Fruit fly (Drosophila melanogaster) whole organism, embryonic: ENCODE data around the gene CG18622.

ENCODE experiments used
- B-H2 ChIP-seq: fragments of 200-800 bp; sonication (Bioruptor generic); optimal IDR thresholded peaks from 2 replicates; lab custom pipeline; 2018; ENCODE audit warnings: missing biosample characterization, mild to moderate bottlenecking, missing genetic modification characterization
- BEAF-32 ChIP-seq: fragments of 200-800 bp; sonication (Bioruptor generic); optimal IDR thresholded peaks from 3 replicates; lab custom pipeline; 2017; ENCODE audit warnings: missing biosample characterization, missing genetic modification characterization, mild to moderate bottlenecking, moderate library complexity, missing genetic modification reagents
- CG11504 ChIP-seq: fragments of 200-800 bp; sonication (Bioruptor generic); optimal IDR thresholded peaks from 3 replicates; lab custom pipeline; 2019; ENCODE audit warnings: missing biosample characterization, mild to moderate bottlenecking, missing genetic modification characterization, moderate library complexity
- CG11723 ChIP-seq: fragments of 200-800 bp; sonication (Bioruptor generic); optimal IDR thresholded peaks from 2 replicates; lab custom pipeline; 2017; ENCODE audit warnings: missing biosample characterization, mild to moderate bottlenecking, missing genetic modification characterization
- CG13775 ChIP-seq: fragments of 200-800 bp; sonication (Bioruptor generic); optimal IDR thresholded peaks from 3 replicates; lab custom pipeline; 2017; ENCODE audit warnings: missing biosample characterization, mild to moderate bottlenecking, missing genetic modification characterization
- CG15269 ChIP-seq: fragments of 200-800 bp; sonication (Bioruptor generic); optimal IDR thresholded peaks from 2 replicates; lab custom pipeline; 2018; ENCODE audit warnings: missing biosample characterization, mild to moderate bottlenecking, missing genetic modification characterization, moderate library complexity
- CG15514 ChIP-seq: fragments of 200-800 bp; sonication (Bioruptor generic); optimal IDR thresholded peaks from 3 replicates; lab custom pipeline; 2017; ENCODE audit warnings: missing biosample characterization, missing genetic modification characterization, mild to moderate bottlenecking, moderate library complexity, missing genetic modification reagents
- CG17328 ChIP-seq: fragments of 200-800 bp; sonication (Bioruptor generic); IDR thresholded peaks from 2 replicates; pipeline ENCODE4 v1.3.6; 2022; ENCODE audit warnings: missing biosample characterization, missing genetic modification characterization
- CG2678 ChIP-seq: fragments of 200-800 bp; sonication (Bioruptor generic); optimal IDR thresholded peaks from 3 replicates; lab custom pipeline; 2019; ENCODE audit warnings: missing biosample characterization, mild to moderate bottlenecking, missing genetic modification characterization, moderate library complexity
- CG30403 ChIP-seq: fragments of 200-800 bp; sonication (Bioruptor generic); optimal IDR thresholded peaks from 3 replicates; lab custom pipeline; 2016; ENCODE audit warnings: missing biosample characterization, missing genetic modification characterization
- CG33213 ChIP-seq: fragments of 200-800 bp; sonication (Bioruptor generic); optimal IDR thresholded peaks from 3 replicates; lab custom pipeline; 2016; ENCODE audit warnings: missing biosample characterization, missing genetic modification characterization
- CG7372 ChIP-seq: fragments of 200-800 bp; sonication (Bioruptor generic); IDR thresholded peaks from 2 replicates; pipeline ENCODE4 v1.3.6; 2022; ENCODE audit warnings: missing biosample characterization, missing genetic modification characterization
- CG7839 ChIP-seq: fragments of 200-800 bp; sonication (Bioruptor generic); optimal IDR thresholded peaks from 3 replicates; lab custom pipeline; 2018; ENCODE audit warnings: missing biosample characterization, mild to moderate bottlenecking, missing genetic modification characterization, moderate library complexity
- CG8478 ChIP-seq: fragments of >200 bp; optimal IDR thresholded peaks from 2 replicates; lab custom pipeline; 2018
- CG9437 ChIP-seq: fragments of 200-800 bp; sonication (Bioruptor generic); optimal IDR thresholded peaks from 2 replicates; lab custom pipeline; 2018; ENCODE audit warnings: missing biosample characterization, mild to moderate bottlenecking, missing genetic modification characterization
- CG9609 ChIP-seq: fragments of 200-800 bp; sonication (Bioruptor generic); optimal IDR thresholded peaks from 3 replicates; lab custom pipeline; 2016; ENCODE audit warnings: missing biosample characterization, missing genetic modification characterization
- CG9876 ChIP-seq: fragments of 200-800 bp; sonication (Bioruptor generic); optimal IDR thresholded peaks from 2 replicates; lab custom pipeline; 2016; ENCODE audit warnings: missing biosample characterization, missing genetic modification characterization
- CG9932 ChIP-seq: fragments of 200-800 bp; sonication (Bioruptor generic); IDR thresholded peaks from 2 replicates; pipeline ENCODE4 v1.3.6; 2022; ENCODE audit warnings: missing biosample characterization, missing genetic modification characterization
- Doc3 ChIP-seq: fragments of 200-800 bp; sonication (Bioruptor generic); IDR thresholded peaks from 3 replicates; pipeline ENCODE4 v1.3.6; 2022; ENCODE audit warnings: missing biosample characterization, missing genetic modification characterization; ENCODE audit not compliant: partially characterized antibody
- Dp ChIP-seq: fragments of 200-800 bp; sonication (Bioruptor generic); optimal IDR thresholded peaks from 2 replicates; lab custom pipeline; 2018; ENCODE audit warnings: missing biosample characterization, mild to moderate bottlenecking, missing genetic modification characterization, moderate library complexity
- Elba2 ChIP-seq: fragments of 200-800 bp; sonication (Bioruptor generic); optimal IDR thresholded peaks from 3 replicates; lab custom pipeline; 2016; ENCODE audit warnings: missing biosample characterization, missing genetic modification characterization
- Fer3 ChIP-seq: fragments of 200-800 bp; sonication (Bioruptor generic); optimal IDR thresholded peaks from 2 replicates; lab custom pipeline; 2018; ENCODE audit warnings: missing biosample characterization, mild to moderate bottlenecking, missing genetic modification characterization, moderate library complexity
- GATAe ChIP-seq: fragments of 200-800 bp; sonication (Bioruptor generic); conservative IDR thresholded peaks from 2 replicates; pipeline ENCODE4 v1.3.6; 2022; ENCODE audit warnings: missing biosample characterization, missing genetic modification characterization
- Gsc ChIP-seq: fragments of 200-800 bp; sonication (Bioruptor generic); IDR thresholded peaks from 2 replicates; pipeline ENCODE4 v1.3.6; 2022; ENCODE audit warnings: missing biosample characterization, missing genetic modification characterization
- H2.0 ChIP-seq: fragments of 200-800 bp; sonication (Bioruptor generic); IDR thresholded peaks from 2 replicates; pipeline ENCODE4 v1.3.6; 2022; ENCODE audit warnings: missing biosample characterization, missing genetic modification characterization
- Hmr ChIP-seq: fragments of 200-800 bp; sonication (Bioruptor generic); optimal IDR thresholded peaks from 3 replicates; lab custom pipeline; 2017; ENCODE audit warnings: mild to moderate bottlenecking, missing biosample characterization, missing genetic modification reagents, missing genetic modification characterization
- Hr51 ChIP-seq, 2 experiments: fragments of 200-800 bp; sonication (Bioruptor generic); optimal IDR thresholded peaks; 2 replicates in 1 of 2; 3 replicates in 1 of 2; lab custom pipeline; 2016 to 2018; ENCODE audit warnings: missing biosample characterization in 2 of 2, missing genetic modification characterization in 2 of 2, mild to moderate bottlenecking in 1 of 2, moderate library complexity in 1 of 2
- Hsf ChIP-seq: fragments of 200-800 bp; sonication (Bioruptor generic); optimal IDR thresholded peaks from 3 replicates; lab custom pipeline; 2016; ENCODE audit warnings: missing biosample characterization, missing genetic modification characterization
- Myb ChIP-seq: fragments of 200-800 bp; sonication (Bioruptor generic); optimal IDR thresholded peaks from 2 replicates; lab custom pipeline; 2016; ENCODE audit warnings: missing biosample characterization, missing genetic modification characterization
- NC2β ChIP-seq: fragments of 200-800 bp; sonication (Bioruptor generic); optimal IDR thresholded peaks from 2 replicates; lab custom pipeline; 2016; ENCODE audit warnings: missing biosample characterization, missing genetic modification characterization
- NK7.1 ChIP-seq: fragments of 200-800 bp; sonication (Bioruptor generic); optimal IDR thresholded peaks from 3 replicates; lab custom pipeline; 2016; ENCODE audit warnings: missing biosample characterization, missing genetic modification characterization
- Sox102F ChIP-seq: fragments of 200-800 bp; sonication (Bioruptor generic); optimal IDR thresholded peaks from 2 replicates; lab custom pipeline; 2018; ENCODE audit warnings: missing biosample characterization, mild to moderate bottlenecking, missing genetic modification characterization, moderate library complexity
- YL-1 ChIP-seq: fragments of 200-800 bp; sonication (Bioruptor generic); optimal IDR thresholded peaks from 3 replicates; lab custom pipeline; 2017; ENCODE audit warnings: missing biosample characterization, mild to moderate bottlenecking, missing genetic modification characterization
- ab ChIP-seq: fragments of 200-800 bp; sonication (Bioruptor generic); optimal IDR thresholded peaks from 2 replicates; lab custom pipeline; 2016; ENCODE audit warnings: missing biosample characterization, missing genetic modification characterization
- bab2 ChIP-seq: fragments of 200-800 bp; sonication (Bioruptor generic); optimal IDR thresholded peaks from 2 replicates; lab custom pipeline; 2016; ENCODE audit warnings: missing biosample characterization, missing genetic modification characterization
- caup ChIP-seq: fragments of 200-800 bp; sonication (Bioruptor generic); optimal IDR thresholded peaks from 3 replicates; lab custom pipeline; 2017; ENCODE audit warnings: missing biosample characterization, mild to moderate bottlenecking, missing genetic modification characterization, moderate library complexity; ENCODE audit not compliant: severe bottlenecking
- corto ChIP-seq: fragments of 200-800 bp; sonication (Bioruptor generic); optimal IDR thresholded peaks from 2 replicates; lab custom pipeline; 2016; ENCODE audit warnings: missing biosample characterization, mild to moderate bottlenecking, missing genetic modification characterization, moderate library complexity
- crp ChIP-seq, 2 experiments: fragments of 200-800 bp; sonication (Bioruptor generic); optimal IDR thresholded peaks; 2 replicates in 1 of 2; 3 replicates in 1 of 2; lab custom pipeline; 2017; ENCODE audit warnings: missing biosample characterization in 2 of 2, missing genetic modification characterization in 2 of 2, mild to moderate bottlenecking in 1 of 2, moderate library complexity in 1 of 2
- danr ChIP-seq: fragments of 200-800 bp; sonication (Bioruptor generic); IDR thresholded peaks from 2 replicates; pipeline ENCODE4 v1.3.6; 2022; ENCODE audit warnings: missing biosample characterization, missing genetic modification characterization
- dm ChIP-seq: fragments of 200-800 bp; sonication (Bioruptor generic); optimal IDR thresholded peaks from 3 replicates; lab custom pipeline; 2016; ENCODE audit warnings: missing biosample characterization, missing genetic modification characterization
- dmrt11E ChIP-seq: fragments of 200-800 bp; sonication (Bioruptor generic); optimal IDR thresholded peaks from 3 replicates; lab custom pipeline; 2018; ENCODE audit warnings: missing biosample characterization, mild to moderate bottlenecking, missing genetic modification characterization, moderate library complexity
- gem ChIP-seq: fragments of 200-800 bp; sonication (Bioruptor generic); optimal IDR thresholded peaks from 2 replicates; lab custom pipeline; 2019; ENCODE audit warnings: missing biosample characterization, mild to moderate bottlenecking, missing genetic modification characterization, moderate library complexity
- gro ChIP-seq: fragments of 200-800 bp; sonication (Bioruptor generic); optimal IDR thresholded peaks from 2 replicates; lab custom pipeline; 2016; ENCODE audit warnings: missing biosample characterization, missing genetic modification characterization
- gsb-n ChIP-seq: fragments of 200-800 bp; sonication (Bioruptor generic); optimal IDR thresholded peaks from 3 replicates; lab custom pipeline; 2018; ENCODE audit warnings: missing biosample characterization, mild to moderate bottlenecking, missing genetic modification characterization
- nerfin-2 ChIP-seq: fragments of 200-800 bp; sonication (Bioruptor generic); IDR thresholded peaks from 2 replicates; pipeline ENCODE4 v1.3.6; 2022; ENCODE audit warnings: missing biosample characterization, missing genetic modification characterization; ENCODE audit not compliant: partially characterized antibody
- sob ChIP-seq: fragments of 200-800 bp; sonication (Bioruptor generic); IDR thresholded peaks from 2 replicates; pipeline ENCODE4 v1.3.6; 2022; ENCODE audit warnings: missing biosample characterization, missing genetic modification characterization
- sug ChIP-seq: fragments of 200-800 bp; optimal IDR thresholded peaks from 2 replicates; lab custom pipeline; 2019; ENCODE audit warnings: missing biosample characterization, mild to moderate bottlenecking, missing genetic modification characterization, moderate library complexity
- tin ChIP-seq: fragments of 200-800 bp; sonication (Bioruptor generic); optimal IDR thresholded peaks from 3 replicates; lab custom pipeline; 2016; ENCODE audit warnings: missing biosample characterization, missing genetic modification characterization
- unpg ChIP-seq: fragments of 200-800 bp; sonication (Bioruptor generic); optimal IDR thresholded peaks from 3 replicates; lab custom pipeline; 2018; ENCODE audit warnings: missing biosample characterization, mild to moderate bottlenecking, missing genetic modification characterization, moderate library complexity
- wek ChIP-seq: fragments of 200-800 bp; sonication (Bioruptor generic); optimal IDR thresholded peaks from 3 replicates; lab custom pipeline; 2018; ENCODE audit warnings: missing biosample characterization, mild to moderate bottlenecking, missing genetic modification characterization, moderate library complexity

CG18622 gene

DNA sequence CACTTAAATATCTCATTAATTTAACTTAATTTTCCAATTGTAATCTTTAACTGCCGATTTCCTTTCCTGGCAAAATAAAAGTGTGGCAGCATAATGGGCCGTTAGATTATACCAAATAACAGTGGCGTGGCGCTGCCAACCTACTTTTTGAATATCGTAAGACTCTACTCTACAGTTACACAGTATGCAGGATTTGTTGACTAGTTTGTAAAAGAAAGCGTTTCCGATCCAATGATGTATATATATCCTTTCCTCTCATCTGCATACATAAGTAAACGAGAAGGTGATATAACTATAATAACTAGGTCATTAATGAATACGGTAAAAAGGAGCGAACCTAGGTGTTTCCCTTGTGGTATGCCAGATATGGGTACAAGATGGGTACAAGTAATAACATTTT lies 4.2 kb upstream of the CG18622 start, which contains the start of gene EMC2B (continued):
- peak; percentile 37 for TF ChIP-seq CG13775
- TF ChIP-seq tin (GFP tag; lab: Kevin White, UChicago) = peak; percentile 23
- peak; percentile 77 for TF ChIP-seq Myb (GFP tag; lab: Kevin White, UChicago)
- TF ChIP-seq CG33213 (GFP tag; lab: Kevin White, UChicago) = peak; percentile 44
- peak; percentile 41 for TF ChIP-seq CG9609 (GFP tag; lab: Kevin White, UChicago)
- no peak for TF ChIP-seq CG7372 (GFP tag; lab: Robert Waterston, UW)
- no peak for TF ChIP-seq H2.0 (GFP tag; lab: Robert Waterston, UW)
- peak; percentile 31 for TF ChIP-seq BEAF-32 (GFP tag; lab: Kevin White, UChicago)
- TF ChIP-seq Doc3 = no peak
- peak; percentile 32 for TF ChIP-seq YL-1 (GFP tag; lab: Kevin White, UChicago)
- TF ChIP-seq dm = peak; percentile 43
- no peak for TF ChIP-seq wek
- TF ChIP-seq sug (tag; lab: Kevin White, UChicago) = peak; percentile 33
- no peak for TF ChIP-seq CG9876 (GFP tag; lab: Kevin White, UChicago)
- peak; percentile 58 for TF ChIP-seq CG30403
- no peak for TF ChIP-seq CG8478 (lab: Kevin White, UChicago)
- TF ChIP-seq Sox102F (GFP tag; lab: Kevin White, UChicago) = no peak
- peak; percentile 44 for TF ChIP-seq B-H2 (GFP tag; lab: Kevin White, UChicago)
- TF ChIP-seq CG9932 (GFP tag; lab: Robert Waterston, UW) = no peak
- TF ChIP-seq ab = no peak
- TF ChIP-seq sob (GFP tag; lab: Robert Waterston, UW) = no peak
- TF ChIP-seq danr (GFP tag; lab: Robert Waterston, UW) = no peak
- no peak for TF ChIP-seq corto
- TF ChIP-seq CG7839 (tag; lab: Kevin White, UChicago) = peak; percentile 59
- no peak for TF ChIP-seq GATAe (GFP tag; lab: Robert Waterston, UW)
- TF ChIP-seq nerfin-2 (GFP tag; lab: Robert Waterston, UW) = no peak
- TF ChIP-seq caup (GFP tag; lab: Kevin White, UChicago) = no peak
- TF ChIP-seq CG2678 = peak; percentile 46
- no peak for TF ChIP-seq CG11723 (GFP tag; lab: Kevin White, UChicago)
- TF ChIP-seq Fer3 (tag; lab: Kevin White, UChicago) = peak; percentile 29
- TF ChIP-seq Hsf (GFP tag; lab: Kevin White, UChicago) = peak; percentile 53
- TF ChIP-seq NC2β (GFP tag; lab: Kevin White, UChicago) = peak; percentile 17
- peak; percentile 52 for TF ChIP-seq unpg (GFP tag; lab: Kevin White, UChicago)
- TF ChIP-seq NK7.1 = peak; percentile 42
- TF ChIP-seq Gsc (GFP tag; lab: Robert Waterston, UW) = no peak
- peak; percentile 21 for TF ChIP-seq bab2 (GFP tag; lab: Kevin White, UChicago)
- TF ChIP-seq gsb-n (tag; lab: Kevin White, UChicago) = peak; percentile 5
- TF ChIP-seq gro (GFP tag; lab: Kevin White, UChicago) = peak; percentile 40
- TF ChIP-seq CG9437 (GFP tag; lab: Kevin White, UChicago) = peak; percentile 32
- TF ChIP-seq Dp = peak; percentile 20
- TF ChIP-seq CG11504 (tag; lab: Kevin White, UChicago) = peak; percentile 45
- peak; percentile 35 for TF ChIP-seq CG15269 (tag; lab: Kevin White, UChicago)
- no peak for TF ChIP-seq crp (GFP tag; optimal IDR thresholded peaks at IDR 0.05; lab: Kevin White, UChicago)
- TF ChIP-seq CG15514 = peak; percentile 26
- peak; percentile 63 for TF ChIP-seq gem (tag; lab: Kevin White, UChicago)
- peak; percentile 49 for TF ChIP-seq Hmr (GFP tag; lab: Kevin White, UChicago)
- TF ChIP-seq Hr51 (GFP tag; optimal IDR thresholded peaks at IDR 0.05; lab: Kevin White, UChicago) = peak in 1 of 2 experiments; percentile 16
- TF ChIP-seq dmrt11E = peak; percentile 29
- peak; percentile 78 for TF ChIP-seq Elba2 (GFP tag; lab: Kevin White, UChicago)
- TF ChIP-seq CG17328 = no peak
